Worm (Caenorhabditis elegans) whole organism, midembryonic: Measurements from ENCODE around the gene krr-1.

ENCODE experiments used
- T22C8.4 ChIP-seq: fragments of 200-800 bp; sonication (Bioruptor generic); IDR thresholded peaks from 2 replicates; pipeline ENCODE4 v1.3.6; 2022; ENCODE audit warnings: missing genetic modification characterization, missing compliant biosample characterization
- cog-1 ChIP-seq: sonication (generic microtip); optimal IDR thresholded peaks from 2 replicates; lab custom pipeline; 2016; ENCODE audit warnings: missing genetic modification characterization, missing compliant biosample characterization
- flt-1 ChIP-seq: fragments of 200-800 bp; sonication (Bioruptor generic); IDR thresholded peaks from 2 replicates; pipeline ENCODE4 v1.3.6; 2022; ENCODE audit warnings: missing genetic modification characterization, missing compliant biosample characterization
- ref-1 ChIP-seq: fragments of 200-800 bp; sonication (Bioruptor generic); conservative IDR thresholded peaks from 2 replicates; pipeline ENCODE4 v1.3.6; 2022; ENCODE audit warnings: missing genetic modification reagents, missing genetic modification characterization, missing compliant biosample characterization
- tab-1 ChIP-seq: fragments of 200-800 bp; sonication (Bioruptor generic); IDR thresholded peaks from 2 replicates; pipeline ENCODE4 v1.3.6; 2022; ENCODE audit warnings: missing genetic modification characterization, missing compliant biosample characterization
- ztf-23 ChIP-seq: fragments of 200-800 bp; sonication (Bioruptor generic); IDR thresholded peaks from 2 replicates; pipeline ENCODE4 v1.3.6; 2022; ENCODE audit warnings: missing genetic modification reagents, missing genetic modification characterization, missing compliant biosample characterization

DNA sequence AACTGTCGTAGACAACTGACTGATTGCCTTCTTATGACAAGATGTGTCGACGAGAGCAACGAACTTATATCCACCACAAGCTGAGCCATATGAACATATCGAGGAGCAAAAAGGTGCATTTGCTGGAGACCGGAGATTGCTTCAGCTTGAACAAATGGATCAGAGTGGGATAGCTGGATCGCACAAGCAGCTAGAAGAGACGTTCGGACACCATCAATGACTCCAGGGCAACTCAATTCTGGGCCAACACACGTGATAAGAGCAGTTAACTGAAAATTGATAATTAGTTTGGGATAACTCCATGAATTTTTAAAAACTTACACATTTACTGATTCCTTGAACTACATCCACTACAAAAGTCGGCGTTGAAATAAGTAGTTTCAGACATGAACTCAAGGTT, 22.0 kb upstream of the krr-1 start:
- no peak for TF ChIP-seq ztf-23 (GFP tag; lab: Robert Waterston, UW)
- TF ChIP-seq ref-1, result no peak
- no peak for TF ChIP-seq T22C8.4
- TF ChIP-seq tab-1 (GFP tag; lab: Robert Waterston, UW), result no peak
- TF ChIP-seq flt-1, result no peak
- TF ChIP-seq cog-1 (tag; lab: Kevin White, UChicago), result no peak
